Worm (Caenorhabditis elegans) whole organism, L3 larva: ENCODE measurements around the gene F53E2.2.

ENCODE experiments used
- ceh-28 ChIP-seq: fragments of 150-350 bp; optimal IDR thresholded peaks from 2 replicates; lab custom pipeline; 2014; ENCODE audit warnings: missing biosample characterization, missing genetic modification reagents, missing genetic modification characterization
- elt-2 ChIP-seq: sonication (generic microtip); optimal IDR thresholded peaks from 2 replicates; lab custom pipeline; 2016; ENCODE audit warnings: missing genetic modification reagents, mild to moderate bottlenecking, missing genetic modification characterization, missing compliant biosample characterization
- fkh-10 ChIP-seq: sonication (generic microtip); optimal IDR thresholded peaks from 2 replicates; lab custom pipeline; 2017; ENCODE audit warnings: missing biosample characterization, missing genetic modification reagents, missing genetic modification characterization
- fos-1 ChIP-seq: fragments of 150-350 bp; optimal IDR thresholded peaks from 2 replicates; lab custom pipeline; 2014; ENCODE audit warnings: missing biosample characterization, missing genetic modification characterization
- nhr-11 ChIP-seq: fragments of 150-350 bp; optimal IDR thresholded peaks from 2 replicates; lab custom pipeline; 2014; ENCODE audit warnings: missing biosample characterization, missing genetic modification characterization
- nhr-28 ChIP-seq: fragments of 150-350 bp; optimal IDR thresholded peaks from 2 replicates; lab custom pipeline; 2014; ENCODE audit warnings: missing biosample characterization, missing genetic modification characterization
- nhr-76 ChIP-seq: fragments of 150-350 bp; sonication (generic microtip); optimal IDR thresholded peaks from 5 replicates; lab custom pipeline; 2014; ENCODE audit warnings: missing biosample characterization, missing genetic modification characterization
- nhr-77 ChIP-seq: fragments of 150-350 bp; optimal IDR thresholded peaks from 2 replicates; lab custom pipeline; 2014; ENCODE audit warnings: missing biosample characterization, missing genetic modification characterization
- snpc-4 ChIP-seq: fragments of 150-350 bp; optimal IDR thresholded peaks from 2 replicates; lab custom pipeline; 2014; ENCODE audit warnings: missing biosample characterization, missing genetic modification characterization
- unc-62 ChIP-seq: fragments of 150-350 bp; sonication (generic microtip); optimal IDR thresholded peaks from 4 replicates; lab custom pipeline; 2014; ENCODE audit warnings: missing biosample characterization, missing genetic modification reagents, missing genetic modification characterization
- ztf-4 ChIP-seq: fragments of 150-350 bp; optimal IDR thresholded peaks from 2 replicates; lab custom pipeline; 2014; ENCODE audit warnings: missing biosample characterization, missing genetic modification characterization

- TF ChIP-seq nhr-28 (no peak), fkh-10 (GFP tag; lab: Kevin White, UChicago) (no peak), nhr-11 (no peak), nhr-76 (no peak), ztf-4 (tag; lab: Kevin White, UChicago) (no peak), nhr-77 (tag; lab: Kevin White, UChicago) (no peak), fos-1 (no peak), elt-2 (tag; lab: Kevin White, UChicago) (no peak), snpc-4 (tag; lab: Kevin White, UChicago) (no peak), unc-62 (GFP tag; lab: Kevin White, UChicago) (no peak), ceh-28 (tag; lab: Kevin White, UChicago) (no peak)
Measured at ce11 chrV:1435106-1435505, 39.8 kb upstream of the F53E2.2 start.
